Worm (Caenorhabditis elegans): Measurements from ENCODE around the gene C52G5.3.

The C52G5.3 gene

ce11 chrX:12872022-12872888 lies 26.3 kb upstream of the C52G5.3 start (continued):
- TF ChIP-seq lin-14 (GFP tag; optimal IDR thresholded peaks at IDR 0.05) (peak; percentile 96), pag-3 (tag; optimal IDR thresholded peaks at IDR 0.05; ENCODE audit: borderline replicate concordance, insufficient read depth) (peak; percentile 21), mep-1 (tag; optimal IDR thresholded peaks at IDR 0.05) (peak; percentile 66), vab-15 (tag; optimal IDR thresholded peaks at IDR 0.05) (no peak), hlh-4 (tag; optimal IDR thresholded peaks at IDR 0.05) (no peak), blmp-1 (tag; optimal IDR thresholded peaks at IDR 0.05) (peak; percentile 63), lin-35 (GFP tag; optimal IDR thresholded peaks at IDR 0.05) (peak; percentile 31 to 85), nhr-237 (tag; optimal IDR thresholded peaks at IDR 0.05) (peak; percentile 4), elt-3 (tag; optimal IDR thresholded peaks at IDR 0.05) (peak; percentile 20 to 91 (median 83)), dsc-1 (tag; optimal IDR thresholded peaks at IDR 0.05) (no peak), nhr-85 (tag) (peak; percentile 96), C16A3.4 (tag; optimal IDR thresholded peaks at IDR 0.05) (peak; percentile 52), hlh-17 (GFP tag; optimal IDR thresholded peaks at IDR 0.05; ENCODE audit: borderline replicate concordance) (no peak), sptf-1 (tag; optimal IDR thresholded peaks at IDR 0.05) (no peak), nhr-11 (tag; optimal IDR thresholded peaks at IDR 0.05) (peak; percentile 58), ama-1 (optimal IDR thresholded peaks at IDR 0.05) (no peak), aha-1 (tag; optimal IDR thresholded peaks at IDR 0.05) (peak; percentile 11), efl-3 (GFP tag; optimal IDR thresholded peaks at IDR 0.05) (no peak), hpl-2 (GFP tag; optimal IDR thresholded peaks at IDR 0.05) (peak; percentile 69), pax-3 (tag; optimal IDR thresholded peaks at IDR 0.05) (peak; percentile 36), alr-1 (tag; optimal IDR thresholded peaks at IDR 0.05; ENCODE audit: borderline replicate concordance) (no peak), zip-4 (GFP tag; optimal IDR thresholded peaks at IDR 0.05) (peak; percentile 34), unc-86 (tag; optimal IDR thresholded peaks at IDR 0.05) (no peak), ceh-90 (tag; optimal IDR thresholded peaks at IDR 0.05) (no peak), sup-37 (GFP tag; optimal IDR thresholded peaks at IDR 0.05) (peak; percentile 40), ztf-11 (tag; optimal IDR thresholded peaks at IDR 0.05) (no peak), lin-13 (GFP tag; optimal IDR thresholded peaks at IDR 0.05) (peak; percentile 41), unc-130 (tag; optimal IDR thresholded peaks at IDR 0.05) (peak; percentile 62), mef-2 (tag; optimal IDR thresholded peaks at IDR 0.05) (peak; percentile 74), zag-1 (tag; optimal IDR thresholded peaks at IDR 0.05) (no peak), ceh-82 (tag; optimal IDR thresholded peaks at IDR 0.05) (peak; percentile 43 to 47 (median 44)), ces-1 (GFP tag; optimal IDR thresholded peaks at IDR 0.05) (no peak), fkh-10 (GFP tag; optimal IDR thresholded peaks at IDR 0.05) (no peak), mab-9 (GFP tag; IDR thresholded peaks at IDR 0.05) (no peak), fkh-8 (tag; optimal IDR thresholded peaks at IDR 0.05) (no peak), tlp-1 (tag; optimal IDR thresholded peaks at IDR 0.05) (no peak), efl-1 (optimal IDR thresholded peaks at IDR 0.05) (peak; percentile 32 to 42), efl-1 (GFP tag; optimal IDR thresholded peaks at IDR 0.05 in 1 of 2) (peak; percentile 1 to 93), lin-39 (tag; optimal IDR thresholded peaks at IDR 0.05) (peak; percentile 70), ztf-4 (tag; optimal IDR thresholded peaks at IDR 0.05) (peak; percentile 86), fos-1 (tag; optimal IDR thresholded peaks at IDR 0.05) (peak; percentile 63), unc-62 (GFP tag; optimal IDR thresholded peaks at IDR 0.05) (no peak), unc-30 (tag; optimal IDR thresholded peaks at IDR 0.05) (no peak), fkh-4 (tag; optimal IDR thresholded peaks at IDR 0.05; ENCODE audit: borderline replicate concordance) (no peak), aly-2 (tag; optimal IDR thresholded peaks at IDR 0.05) (no peak), pqm-1 (tag; optimal IDR thresholded peaks at IDR 0.05) (peak; percentile 16), dpl-1 (GFP tag; optimal IDR thresholded peaks at IDR 0.05) (peak in 2 of 3 experiments; percentile 9 to 44), skn-1 (tag; optimal IDR thresholded peaks at IDR 0.05) (peak; percentile 63), nhr-28 (tag; optimal IDR thresholded peaks at IDR 0.05) (no peak), ceh-88 (GFP tag; IDR thresholded peaks at IDR 0.05) (0 out of 2 replicates have a peak, but pooled peaks have one; percentile 31), snpc-4 (tag; optimal IDR thresholded peaks at IDR 0.05) (peak; percentile 3), egl-13 (tag; optimal IDR thresholded peaks at IDR 0.05) (peak; percentile 66)

Data from whole organism, L1 larva.